Fruit fly (Drosophila melanogaster): ENCODE measurements around the gene CG7557.

Gene CG7557

DNA sequence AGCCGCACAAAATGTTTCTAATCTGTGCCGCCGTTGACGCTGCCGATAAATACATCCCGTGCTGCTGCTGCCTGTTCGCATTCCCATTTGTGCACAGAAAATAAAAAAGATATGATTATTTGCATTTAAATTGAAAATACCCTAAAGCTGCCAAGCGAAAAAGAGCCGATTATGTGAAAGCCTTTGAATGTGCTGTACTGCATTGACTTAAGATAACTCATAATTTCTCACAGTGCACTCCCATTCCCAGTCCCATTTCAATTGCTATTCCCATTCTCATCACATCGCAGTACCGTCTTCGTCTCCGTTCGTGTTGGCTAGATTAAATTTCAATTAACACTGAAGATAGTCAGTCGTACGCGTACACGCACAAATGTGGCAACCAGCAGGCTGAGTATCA, 4.0 kb downstream of the CG7557 start (continued):
- peak; percentile 68 for TF ChIP-seq pdm3 (GFP tag; optimal IDR thresholded peaks at IDR 0.05)
- TF ChIP-seq Blimp-1 (GFP tag; optimal IDR thresholded peaks at IDR 0.05): no peak
- TF ChIP-seq CG8319 (GFP tag; optimal IDR thresholded peaks at IDR 0.05): peak; percentile 0
- TF ChIP-seq OdsH (GFP tag; optimal IDR thresholded peaks at IDR 0.05): peak; percentile 72
- TF ChIP-seq Hr38 (GFP tag; optimal IDR thresholded peaks at IDR 0.05): no peak
- peak; percentile 71 for TF ChIP-seq Eip75B (GFP tag; optimal IDR thresholded peaks at IDR 0.05)
- TF ChIP-seq CG10669 (GFP tag; optimal IDR thresholded peaks at IDR 0.05): peak; percentile 48
- TF ChIP-seq CG8632 (GFP tag; optimal IDR thresholded peaks at IDR 0.05): no peak
- TF ChIP-seq CG6163 (GFP tag; IDR thresholded peaks at IDR 0.05): peak; percentile 95
- peak; percentile 92 for TF ChIP-seq Eip78C (GFP tag)
- peak; percentile 43 for TF ChIP-seq Ets96B (tag; optimal IDR thresholded peaks at IDR 0.05)
- TF ChIP-seq fkh (GFP tag; optimal IDR thresholded peaks at IDR 0.05): no peak
- TF ChIP-seq dsx (GFP tag; optimal IDR thresholded peaks at IDR 0.05; ENCODE audit: poor library complexity, severe bottlenecking): peak; percentile 42
- TF ChIP-seq CG16779 (tag; optimal IDR thresholded peaks at IDR 0.05): peak; percentile 26
- TF ChIP-seq svp (GFP tag): peak; percentile 23
- peak; percentile 12 for TF ChIP-seq Hr39 (GFP tag; optimal IDR thresholded peaks at IDR 0.05)
- peak; percentile 92 for TF ChIP-seq Lpt (GFP tag; optimal IDR thresholded peaks at IDR 0.05)
- no peak for TF ChIP-seq CG31627 (GFP tag; optimal IDR thresholded peaks at IDR 0.05)
- peak; percentile 90 for TF ChIP-seq Gug (GFP tag; IDR thresholded peaks at IDR 0.05)
- no peak for TF ChIP-seq Sox102F (GFP tag; optimal IDR thresholded peaks at IDR 0.05)
- TF ChIP-seq CG32006 (GFP tag; optimal IDR thresholded peaks at IDR 0.05): peak; percentile 86

DNA sequence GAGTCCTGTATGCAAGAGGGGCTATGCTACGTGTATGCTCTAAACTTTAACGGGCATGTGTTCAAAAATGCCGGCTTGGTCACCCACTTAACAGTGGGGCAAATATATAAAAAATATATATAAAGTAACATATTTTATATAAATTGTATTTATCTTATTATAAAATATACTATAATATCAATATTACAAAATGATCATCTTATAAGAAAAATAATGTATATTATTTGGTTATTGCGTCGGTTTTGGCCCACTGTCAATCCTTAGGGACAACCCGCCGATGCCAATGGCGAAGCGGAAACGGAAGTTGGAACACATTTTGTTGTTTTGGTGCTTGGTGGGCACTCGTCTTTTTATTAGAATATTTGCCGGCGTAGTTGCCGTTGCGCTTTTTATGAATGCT, 5.6 kb downstream of the CG7557 start:
- TF ChIP-seq CG11762 (GFP tag; optimal IDR thresholded peaks at IDR 0.05; ENCODE audit: insufficient read depth) (no peak), Eip75B (GFP tag; optimal IDR thresholded peaks at IDR 0.05) (no peak), dsx (GFP tag; optimal IDR thresholded peaks at IDR 0.05; ENCODE audit: poor library complexity, severe bottlenecking) (peak; percentile 18), ss (GFP tag; optimal IDR thresholded peaks at IDR 0.05) (peak in 1 of 2 experiments; percentile 8), Blimp-1 (GFP tag; optimal IDR thresholded peaks at IDR 0.05) (no peak), CG6854 (GFP tag; optimal IDR thresholded peaks at IDR 0.05) (no peak), CG8632 (GFP tag; optimal IDR thresholded peaks at IDR 0.05) (peak; percentile 5), CG3919 (GFP tag; optimal IDR thresholded peaks at IDR 0.05) (peak; percentile 3), Eip78C (GFP tag) (peak; percentile 23), Smox (GFP tag; optimal IDR thresholded peaks at IDR 0.05) (no peak), CG8119 (GFP tag; IDR thresholded peaks at IDR 0.05) (no peak), net (GFP tag; optimal IDR thresholded peaks at IDR 0.05) (no peak), Ets96B (tag; optimal IDR thresholded peaks at IDR 0.05) (peak; percentile 44), Eip93F (GFP tag; optimal IDR thresholded peaks at IDR 0.05) (no peak), CG6792 (GFP tag; optimal IDR thresholded peaks at IDR 0.05) (no peak), achi (GFP tag; optimal IDR thresholded peaks at IDR 0.05) (peak; percentile 21), CG7368 (GFP tag; optimal IDR thresholded peaks at IDR 0.05) (no peak), acj6 (GFP tag; optimal IDR thresholded peaks at IDR 0.05) (peak; percentile 23), CG16779 (tag; optimal IDR thresholded peaks at IDR 0.05) (no peak), Hr39 (GFP tag; optimal IDR thresholded peaks at IDR 0.05) (no peak), Sox15 (GFP tag; optimal IDR thresholded peaks at IDR 0.05) (no peak), CG6163 (GFP tag; IDR thresholded peaks at IDR 0.05) (no peak), Sox102F (GFP tag; optimal IDR thresholded peaks at IDR 0.05) (no peak), CG10631 (GFP tag; optimal IDR thresholded peaks at IDR 0.05) (no peak), fd85E (GFP tag; optimal IDR thresholded peaks at IDR 0.05) (no peak), CG9139 (GFP tag; optimal IDR thresholded peaks at IDR 0.05) (no peak), Ets21C (GFP tag; optimal IDR thresholded peaks at IDR 0.05) (no peak), vri (GFP tag; optimal IDR thresholded peaks at IDR 0.05) (no peak), CG11294 (GFP tag; IDR thresholded peaks at IDR 0.05) (no peak), CG6808 (GFP tag; optimal IDR thresholded peaks at IDR 0.05) (no peak), lz (GFP tag; optimal IDR thresholded peaks at IDR 0.05) (no peak), CG31627 (GFP tag; optimal IDR thresholded peaks at IDR 0.05) (no peak), CG32006 (GFP tag; optimal IDR thresholded peaks at IDR 0.05) (peak; percentile 8), fd59A (GFP tag; optimal IDR thresholded peaks at IDR 0.05) (no peak), esn (GFP tag; optimal IDR thresholded peaks at IDR 0.05) (no peak), svp (GFP tag) (peak; percentile 8)

Data from whole organism, prepupa.